Fruit fly (Drosophila melanogaster) whole organism, pupa: ENCODE measurements around the gene sud1.

Experiments
- CG10348 ChIP-seq: fragments of 200-800 bp; sonication (Bioruptor generic); IDR thresholded peaks from 2 replicates; pipeline ENCODE4 v1.3.6; 2022; ENCODE audit warnings: missing biosample characterization, missing genetic modification characterization
- CG34367 ChIP-seq: fragments of 200-800 bp; sonication (Bioruptor generic); optimal IDR thresholded peaks from 2 replicates; lab custom pipeline; 2018; ENCODE audit warnings: missing biosample characterization, mild to moderate bottlenecking, missing genetic modification characterization
- CG8159 ChIP-seq: fragments of 200-800 bp; sonication (Bioruptor generic); optimal IDR thresholded peaks from 3 replicates; lab custom pipeline; 2018; ENCODE audit warnings: missing biosample characterization, mild to moderate bottlenecking, missing genetic modification characterization, moderate library complexity
- CG9948 ChIP-seq: fragments of 200-800 bp; sonication (Bioruptor generic); optimal IDR thresholded peaks from 2 replicates; lab custom pipeline; 2018; ENCODE audit warnings: missing biosample characterization, mild to moderate bottlenecking, missing genetic modification characterization, moderate library complexity
- D1 ChIP-seq: fragments of 200-800 bp; sonication (Bioruptor generic); optimal IDR thresholded peaks from 2 replicates; lab custom pipeline; 2018; ENCODE audit warnings: missing biosample characterization, mild to moderate bottlenecking, missing genetic modification characterization, moderate library complexity
- fd96Ca ChIP-seq: fragments of 200-800 bp; sonication (Bioruptor generic); IDR thresholded peaks from 3 replicates; pipeline ENCODE4 v1.3.6; 2022; ENCODE audit warnings: missing biosample characterization, missing genetic modification characterization
- gl ChIP-seq: fragments of 200-800 bp; sonication (Bioruptor generic); optimal IDR thresholded peaks from 2 replicates; lab custom pipeline; 2018; ENCODE audit warnings: missing biosample characterization, mild to moderate bottlenecking, missing genetic modification characterization

dm6 chr3R:24938049-24938448 lies 20.4 kb upstream of the sud1 start, which contains the start of gene Osbp:
- no peak for TF ChIP-seq CG34367
- no peak for TF ChIP-seq fd96Ca (GFP tag; lab: Robert Waterston, UW)
- no peak for TF ChIP-seq CG9948
- TF ChIP-seq gl (tag; lab: Kevin White, UChicago): no peak
- TF ChIP-seq CG8159: no peak
- TF ChIP-seq CG10348 (GFP tag; lab: Robert Waterston, UW): no peak
- no peak for TF ChIP-seq D1 (tag; lab: Kevin White, UChicago)
